Fruit fly (Drosophila melanogaster): ENCODE data around the gene Acp62F.

DNA sequence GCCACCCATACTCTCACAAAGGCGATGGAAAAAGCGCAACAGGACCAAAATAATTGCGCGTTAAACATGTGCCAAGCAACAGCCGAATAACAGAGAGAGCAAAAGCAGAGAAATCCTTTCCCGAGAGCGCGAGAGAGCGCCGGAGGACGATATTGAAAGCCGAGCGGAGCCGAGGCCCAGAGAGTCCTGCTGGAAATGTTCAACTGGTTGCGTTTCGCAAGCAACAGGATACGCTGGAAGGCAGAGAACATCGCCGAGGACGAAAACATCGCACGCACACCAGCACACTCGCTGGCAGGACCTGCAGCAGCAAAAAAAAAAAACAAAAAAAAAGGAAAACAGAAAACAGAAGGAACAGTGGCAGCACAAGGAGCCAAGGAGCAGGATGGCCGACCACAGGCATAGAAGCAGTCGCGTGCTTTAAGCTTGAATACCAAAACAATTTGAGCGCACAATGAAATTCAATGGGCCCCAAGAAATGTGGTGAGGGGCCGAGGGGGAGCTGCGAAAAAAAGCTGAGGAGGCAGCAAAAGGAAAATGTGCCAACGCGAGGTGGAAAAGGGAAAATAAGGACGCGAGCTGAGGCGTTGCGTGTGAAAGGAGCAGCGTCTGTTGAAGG, 26.8 kb upstream of the Acp62F start:
- TF ChIP-seq CG8478 (optimal IDR thresholded peaks at IDR 0.05) (no peak), CTCF (optimal IDR thresholded peaks at IDR 0.05) (no peak)
